Worm (Caenorhabditis elegans) whole organism, L2 larva: ENCODE results near the gene F14H12.17.
"Not testable (repeated sequence)": the region's sequence is repeated elsewhere in the genome, so short reads cannot be mapped to it uniquely, and the experiment has no call there.

Experiments
- C34F6.9 ChIP-seq: fragments of 150-350 bp; optimal IDR thresholded peaks from 2 replicates; lab custom pipeline; 2014; ENCODE audit warnings: missing biosample characterization, missing genetic modification characterization
- Y55F3AM.14 ChIP-seq: fragments of 200-800 bp; sonication (Bioruptor generic); optimal IDR thresholded peaks from 2 replicates; lab custom pipeline; 2018; ENCODE audit warnings: mild to moderate bottlenecking, missing genetic modification characterization, missing compliant biosample characterization
- aly-2 ChIP-seq: fragments of 150-350 bp; optimal IDR thresholded peaks from 2 replicates; lab custom pipeline; 2014; ENCODE audit warnings: missing biosample characterization, missing genetic modification characterization
- ama-1 ChIP-seq: fragments of 150-350 bp; optimal IDR thresholded peaks from 2 replicates; lab custom pipeline; 2018; ENCODE audit warnings: inconsistent platforms
- blmp-1 ChIP-seq: sonication (generic microtip); optimal IDR thresholded peaks from 2 replicates; lab custom pipeline; 2017; ENCODE audit warnings: missing genetic modification characterization, mild to moderate bottlenecking, missing compliant biosample characterization, antibody characterized with exemption, moderate library complexity; ENCODE audit not compliant: insufficient read depth
- ceh-82 ChIP-seq: fragments of 150-350 bp; optimal IDR thresholded peaks from 2 replicates; lab custom pipeline; 2014; ENCODE audit warnings: missing biosample characterization, missing genetic modification characterization
- dmd-4 ChIP-seq: sonication (generic microtip); optimal IDR thresholded peaks from 2 replicates; lab custom pipeline; 2017; ENCODE audit warnings: missing biosample characterization, missing genetic modification characterization
- egl-27 ChIP-seq: sonication (generic microtip); optimal IDR thresholded peaks from 3 replicates; lab custom pipeline; 2017; ENCODE audit warnings: missing biosample characterization, missing genetic modification reagents, missing genetic modification characterization
- elt-3 ChIP-seq: sonication (generic microtip); optimal IDR thresholded peaks from 2 replicates; lab custom pipeline; 2017; ENCODE audit warnings: missing biosample characterization, missing genetic modification characterization
- fos-1 ChIP-seq: fragments of 150-350 bp; optimal IDR thresholded peaks from 2 replicates; lab custom pipeline; 2014; ENCODE audit warnings: missing biosample characterization, missing genetic modification characterization
- gmeb-1 ChIP-seq: fragments of 150-350 bp; optimal IDR thresholded peaks from 2 replicates; lab custom pipeline; 2014; ENCODE audit warnings: missing biosample characterization, missing genetic modification characterization
- lin-11 ChIP-seq: fragments of 150-350 bp; sonication (generic microtip); optimal IDR thresholded peaks from 2 replicates; lab custom pipeline; 2014; ENCODE audit warnings: missing biosample characterization, missing genetic modification characterization, inconsistent platforms, mixed read lengths
- lin-39 ChIP-seq: fragments of 150-350 bp; optimal IDR thresholded peaks from 2 replicates; lab custom pipeline; 2014; ENCODE audit warnings: missing biosample characterization, missing genetic modification reagents, missing genetic modification characterization
- mbf-1 ChIP-seq: sonication (generic microtip); optimal IDR thresholded peaks from 2 replicates; lab custom pipeline; 2017; ENCODE audit warnings: missing biosample characterization, missing genetic modification characterization
- mdl-1 ChIP-seq, 2 experiments: fragments of 150-350 bp in 1 of 2; sonication (generic microtip) in 1 of 2; optimal IDR thresholded peaks; 2 replicates each; lab custom pipeline; 2017; ENCODE audit warnings: missing biosample characterization in 2 of 2, missing genetic modification characterization in 2 of 2
- nhr-11 ChIP-seq: fragments of 150-350 bp; optimal IDR thresholded peaks from 2 replicates; lab custom pipeline; 2014; ENCODE audit warnings: missing biosample characterization, missing genetic modification characterization
- nhr-12 ChIP-seq: fragments of 150-350 bp; optimal IDR thresholded peaks from 2 replicates; lab custom pipeline; 2014; ENCODE audit warnings: missing biosample characterization, missing genetic modification characterization
- nhr-23 ChIP-seq: fragments of 150-350 bp; optimal IDR thresholded peaks from 2 replicates; lab custom pipeline; 2014; ENCODE audit warnings: missing biosample characterization, missing genetic modification reagents, missing genetic modification characterization
- nhr-237 ChIP-seq: fragments of 150-350 bp; optimal IDR thresholded peaks from 2 replicates; lab custom pipeline; 2014; ENCODE audit warnings: missing biosample characterization, missing genetic modification characterization
- nhr-25 ChIP-seq: fragments of 150-350 bp; sonication (generic microtip); optimal IDR thresholded peaks from 3 replicates; lab custom pipeline; 2014; ENCODE audit warnings: missing biosample characterization, missing genetic modification characterization
- nhr-6 ChIP-seq: fragments of 150-350 bp; optimal IDR thresholded peaks from 2 replicates; lab custom pipeline; 2014; ENCODE audit warnings: missing biosample characterization, missing genetic modification characterization
- peb-1 ChIP-seq: fragments of 150-350 bp; optimal IDR thresholded peaks from 2 replicates; lab custom pipeline; 2014; ENCODE audit warnings: missing biosample characterization, missing genetic modification characterization
- sem-4 ChIP-seq: fragments of 150-350 bp; optimal IDR thresholded peaks from 2 replicates; lab custom pipeline; 2014; ENCODE audit warnings: missing biosample characterization, missing genetic modification reagents, missing genetic modification characterization
- skn-1 ChIP-seq: sonication (generic microtip); optimal IDR thresholded peaks from 2 replicates; lab custom pipeline; 2017; ENCODE audit warnings: missing biosample characterization, missing genetic modification characterization
- sma-3 ChIP-seq: sonication (generic microtip); optimal IDR thresholded peaks from 2 replicates; lab custom pipeline; 2016; ENCODE audit warnings: missing genetic modification reagents, missing genetic modification characterization, missing compliant biosample characterization
- sma-9 ChIP-seq, 2 experiments: fragments of 150-350 bp in 1 of 2; sonication (generic microtip) in 1 of 2; optimal IDR thresholded peaks; 2 replicates each; lab custom pipeline; 2014 to 2016; ENCODE audit warnings: missing genetic modification characterization in 2 of 2, mild to moderate bottlenecking in 1 of 2, missing biosample characterization in 1 of 2, missing compliant biosample characterization in 1 of 2, missing genetic modification reagents in 1 of 2, moderate library complexity in 1 of 2
- unc-39 ChIP-seq: fragments of 150-350 bp; optimal IDR thresholded peaks from 2 replicates; lab custom pipeline; 2014; ENCODE audit warnings: missing biosample characterization, missing genetic modification characterization
- unc-55 ChIP-seq: fragments of 150-350 bp; sonication (generic microtip); optimal IDR thresholded peaks from 3 replicates; lab custom pipeline; 2014; ENCODE audit warnings: missing biosample characterization, missing genetic modification reagents, missing genetic modification characterization
- unc-62 ChIP-seq: fragments of 150-350 bp; optimal IDR thresholded peaks from 2 replicates; lab custom pipeline; 2014; ENCODE audit warnings: missing biosample characterization, missing genetic modification reagents, missing genetic modification characterization
- ztf-11 ChIP-seq: sonication (generic microtip); optimal IDR thresholded peaks from 2 replicates; lab custom pipeline; 2017; ENCODE audit warnings: missing biosample characterization, missing genetic modification characterization
- ztf-4 ChIP-seq: fragments of 150-350 bp; optimal IDR thresholded peaks from 2 replicates; lab custom pipeline; 2014; ENCODE audit warnings: missing biosample characterization, missing genetic modification characterization

The F14H12.17 gene

DNA sequence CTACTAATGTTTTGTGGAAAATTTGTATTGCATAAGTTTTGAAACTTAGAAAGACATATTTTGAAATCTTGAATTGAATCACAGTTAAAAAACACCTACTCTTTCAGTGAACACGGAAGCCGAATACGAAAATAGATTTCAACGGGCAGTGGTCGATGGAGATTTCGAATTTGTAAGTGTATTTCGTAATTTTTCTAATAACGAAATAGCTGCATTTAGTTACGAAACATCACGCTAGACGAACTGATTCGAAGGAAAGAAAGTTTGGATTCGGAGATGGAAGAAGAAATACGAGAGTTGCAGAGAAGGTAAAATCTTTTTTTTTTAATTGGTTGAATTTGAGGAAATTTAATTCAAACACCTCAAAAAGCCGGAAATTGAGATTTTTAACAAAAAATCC, 20.4 kb downstream of the F14H12.17 start:
- no peak for TF ChIP-seq nhr-6 (tag; lab: Kevin White, UChicago)
- no peak for TF ChIP-seq nhr-12
- no peak for TF ChIP-seq unc-39 (tag; lab: Kevin White, UChicago)
- TF ChIP-seq aly-2 (tag; lab: Kevin White, UChicago): no peak
- no peak for TF ChIP-seq egl-27
- TF ChIP-seq blmp-1: no peak
- no peak for TF ChIP-seq elt-3 (tag; lab: Kevin White, UChicago)
- no peak for TF ChIP-seq C34F6.9 (tag; lab: Kevin White, UChicago)
- TF ChIP-seq unc-62 (GFP tag; lab: Kevin White, UChicago): no peak
- TF ChIP-seq peb-1: no peak
- no peak for TF ChIP-seq mbf-1
- no peak for TF ChIP-seq mdl-1 (tag; optimal IDR thresholded peaks at IDR 0.05; lab: Kevin White, UChicago)
- no peak for TF ChIP-seq sma-9 (GFP tag; optimal IDR thresholded peaks at IDR 0.05; lab: Kevin White, UChicago)
- TF ChIP-seq sma-9 (tag; optimal IDR thresholded peaks at IDR 0.05; lab: Kevin White, UChicago): no peak

DNA sequence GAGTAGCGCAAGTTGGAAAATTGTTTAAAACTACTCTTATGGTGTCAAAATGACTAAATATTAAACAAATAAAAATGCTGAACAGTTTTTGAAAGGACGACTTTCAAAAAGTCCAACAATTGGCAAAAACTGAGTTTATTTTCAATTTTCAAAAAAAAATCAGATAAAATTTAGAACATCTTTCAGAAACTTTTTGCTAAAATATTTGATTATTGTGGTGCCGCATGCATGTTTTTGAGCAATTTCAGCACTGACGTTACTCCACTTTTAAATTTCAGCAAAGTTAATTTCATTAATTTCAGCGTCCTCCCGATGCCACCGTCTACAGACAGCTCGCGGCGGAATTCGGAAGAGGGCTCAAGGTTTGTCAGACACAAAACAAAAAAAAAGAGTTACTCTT, 23.8 kb downstream of the F14H12.17 start, which contains the start of gene cst-1:
TSS of gene cst-1 (plus strand) at position 301 of the 400 bp plus-strand sequence.
- TF ChIP-seq egl-27, blmp-1, lin-39: not testable (repeated sequence)

DNA sequence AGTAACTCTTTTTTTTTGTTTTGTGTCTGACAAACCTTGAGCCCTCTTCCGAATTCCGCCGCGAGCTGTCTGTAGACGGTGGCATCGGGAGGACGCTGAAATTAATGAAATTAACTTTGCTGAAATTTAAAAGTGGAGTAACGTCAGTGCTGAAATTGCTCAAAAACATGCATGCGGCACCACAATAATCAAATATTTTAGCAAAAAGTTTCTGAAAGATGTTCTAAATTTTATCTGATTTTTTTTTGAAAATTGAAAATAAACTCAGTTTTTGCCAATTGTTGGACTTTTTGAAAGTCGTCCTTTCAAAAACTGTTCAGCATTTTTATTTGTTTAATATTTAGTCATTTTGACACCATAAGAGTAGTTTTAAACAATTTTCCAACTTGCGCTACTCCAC, 27.1 kb downstream of the F14H12.17 start, which contains the start of gene cst-2:
TSS of gene cst-2 (minus strand) at position 101 of the 400 bp plus-strand sequence.
- TF ChIP-seq ama-1; Y55F3AM.14 (GFP tag; lab: Kevin White, UChicago); ztf-4 (tag; lab: Kevin White, UChicago): not testable (repeated sequence)

DNA sequence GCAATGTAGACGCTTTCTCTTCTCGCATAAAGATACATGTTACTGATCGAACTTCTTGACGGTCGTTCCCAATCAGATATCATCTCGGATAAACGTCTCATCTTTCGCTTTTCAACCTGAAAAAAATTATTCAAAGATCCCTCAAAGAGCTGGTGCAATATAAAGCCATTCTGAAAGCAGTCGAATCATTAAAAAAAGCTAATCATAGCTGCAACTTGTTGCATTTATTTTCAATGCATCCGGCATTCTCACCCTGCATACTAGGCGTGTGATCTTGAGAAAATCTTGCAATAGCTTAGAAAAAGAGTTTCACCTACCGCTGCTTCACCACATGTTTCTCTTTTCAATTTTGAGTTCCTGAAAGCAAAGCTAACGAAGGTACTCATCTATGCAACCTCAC, 30.8 kb downstream of the F14H12.17 start, which contains the start of gene C24A8.6:
TSS of gene C24A8.6 (minus strand) at position 101 of the 400 bp plus-strand sequence.
- TF ChIP-seq nhr-6 (tag; lab: Kevin White, UChicago); dmd-4; sma-3 (GFP tag; lab: Kevin White, UChicago): not testable (repeated sequence)

DNA sequence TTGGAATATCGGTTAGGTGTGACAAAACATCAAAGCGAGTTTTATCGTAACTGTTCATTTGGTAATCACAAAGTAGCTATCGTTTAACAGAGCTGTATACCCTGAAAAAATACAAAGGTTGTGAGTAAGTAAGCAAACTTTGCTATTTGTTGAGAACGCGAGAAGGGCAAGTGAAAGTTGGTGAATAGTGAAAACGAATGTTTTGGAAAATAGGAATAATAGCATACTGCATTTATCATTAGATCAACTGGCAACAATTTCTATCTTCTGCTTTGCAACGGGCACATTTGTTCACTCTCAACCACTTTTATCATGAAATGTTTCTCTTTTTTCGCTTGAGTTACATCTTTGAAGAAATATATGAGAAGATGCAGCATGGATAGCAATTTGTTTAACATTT, 34.3 kb downstream of the F14H12.17 start, which contains the start of gene C24A8.5:
TSS of gene C24A8.5 (minus strand) at position 101 of the 400 bp plus-strand sequence.
- TF ChIP-seq sma-9 (GFP tag; optimal IDR thresholded peaks at IDR 0.05; lab: Kevin White, UChicago) (no peak), sma-9 (tag; optimal IDR thresholded peaks at IDR 0.05; lab: Kevin White, UChicago) (no peak), fos-1 (tag; lab: Kevin White, UChicago) (no peak), lin-11 (tag; lab: Kevin White, UChicago) (no peak), C34F6.9 (tag; lab: Kevin White, UChicago) (no peak), ama-1 (no peak), skn-1 (no peak), unc-62 (GFP tag; lab: Kevin White, UChicago) (no peak), unc-39 (tag; lab: Kevin White, UChicago) (no peak), ztf-11 (tag; lab: Kevin White, UChicago) (no peak), nhr-25 (tag; lab: Kevin White, UChicago) (no peak)

DNA sequence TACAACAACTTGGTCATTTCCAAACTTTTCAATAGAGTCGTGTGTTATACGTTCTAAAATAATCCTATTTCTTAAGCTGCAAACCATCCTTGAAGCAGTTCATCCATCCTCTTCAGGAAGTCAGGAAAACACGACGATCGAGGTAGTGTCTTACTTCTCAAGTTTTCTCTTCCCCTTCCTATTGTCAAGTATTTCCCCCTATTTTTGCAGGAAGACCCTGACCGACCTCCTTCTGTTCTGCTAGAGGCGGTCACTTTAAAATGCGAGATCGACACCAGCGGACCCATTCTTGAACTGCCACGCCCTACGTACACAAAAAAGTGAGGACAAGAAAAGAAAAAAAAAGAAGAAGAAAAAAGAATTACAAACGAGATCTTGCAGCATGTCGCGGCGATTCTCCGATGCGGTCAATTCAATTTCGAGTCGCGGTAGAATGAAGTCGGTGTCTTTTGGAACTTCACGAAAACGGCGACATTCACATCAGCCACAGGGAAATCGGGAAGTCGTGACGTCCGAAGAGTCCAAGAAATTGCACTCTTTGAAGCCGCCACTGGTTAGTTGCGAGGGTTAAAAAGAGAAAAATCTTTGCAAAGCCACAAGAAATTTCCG, 40.1 kb downstream of the F14H12.17 start:
- TF ChIP-seq unc-55 (GFP tag; lab: Kevin White, UChicago) (no peak), nhr-25 (tag; lab: Kevin White, UChicago) (no peak), nhr-23 (tag; lab: Kevin White, UChicago) (no peak)

DNA sequence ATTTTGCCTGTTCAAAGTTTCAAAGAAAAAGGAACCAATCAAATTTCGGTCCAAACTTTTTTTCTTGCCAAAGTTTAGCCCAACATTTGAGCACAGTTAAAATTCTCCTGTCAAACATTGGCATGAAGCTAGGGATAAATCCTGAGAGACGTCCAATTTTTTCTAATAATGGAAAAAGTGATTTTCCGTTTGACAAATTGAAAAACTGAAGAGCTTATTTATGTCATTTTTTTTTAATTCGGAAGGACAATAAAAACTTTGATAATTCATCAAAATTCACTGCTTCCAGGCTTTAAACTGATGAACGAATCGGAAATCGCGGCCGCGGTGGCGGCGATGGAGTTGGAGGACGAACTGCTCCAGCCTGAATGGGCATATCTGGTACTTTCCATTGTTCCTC, 42.5 kb downstream of the F14H12.17 start, which contains the start of gene dop-6:
TSS of gene dop-6 (plus strand) at position 301 of the 400 bp plus-strand sequence.
- no peak for TF ChIP-seq nhr-12
- TF ChIP-seq fos-1 (tag; lab: Kevin White, UChicago): no peak
- no peak for TF ChIP-seq ceh-82
- no peak for TF ChIP-seq blmp-1
- TF ChIP-seq nhr-237 (tag; lab: Kevin White, UChicago): no peak
- no peak for TF ChIP-seq dmd-4
- no peak for TF ChIP-seq nhr-6 (tag; lab: Kevin White, UChicago)
- TF ChIP-seq Y55F3AM.14 (GFP tag; lab: Kevin White, UChicago): no peak
- TF ChIP-seq nhr-11 (tag; lab: Kevin White, UChicago): no peak
- no peak for TF ChIP-seq sem-4 (tag; lab: Kevin White, UChicago)
- TF ChIP-seq nhr-25 (tag; lab: Kevin White, UChicago): no peak
- no peak for TF ChIP-seq unc-39 (tag; lab: Kevin White, UChicago)
- TF ChIP-seq gmeb-1 (tag; lab: Kevin White, UChicago): no peak
